Worm (Caenorhabditis elegans) whole organism, young adult: Measurements from ENCODE around the gene C49F5.6.

ENCODE experiments used
- F23B12.7 ChIP-seq: sonication (generic microtip); optimal IDR thresholded peaks from 2 replicates; lab custom pipeline; 2017; ENCODE audit warnings: missing genetic modification characterization, mild to moderate bottlenecking, missing compliant biosample characterization, antibody characterized with exemption, moderate library complexity; ENCODE audit not compliant: insufficient read depth
- ama-1 ChIP-seq, 3 experiments: fragments of 150-350 bp in 1 of 3; sonication (generic microtip) in 2 of 3; optimal IDR thresholded peaks; 2 replicates each; lab custom pipeline; 2014 to 2018; ENCODE audit warnings: missing biosample characterization in 2 of 3, missing genetic modification characterization in 2 of 3, missing genetic modification reagents in 2 of 3
- lin-26 ChIP-seq: fragments of 200-800 bp; sonication (Bioruptor generic); IDR thresholded peaks from 2 replicates; pipeline ENCODE4 v1.3.6; 2022; ENCODE audit warnings: missing genetic modification reagents, missing genetic modification characterization, missing compliant biosample characterization
- rcor-1 ChIP-seq: fragments of 200-800 bp; sonication (Bioruptor generic); IDR thresholded peaks from 2 replicates; pipeline ENCODE4 v1.3.6; 2022; ENCODE audit warnings: missing genetic modification reagents, missing genetic modification characterization, missing compliant biosample characterization
- snpc-4 ChIP-seq, 5 experiments: fragments of 150-350 bp in 1 of 5; sonication (generic microtip) in 4 of 5; optimal IDR thresholded peaks; 2 replicates each; lab custom pipeline; 2014 to 2018; ENCODE audit warnings: missing genetic modification characterization in 5 of 5, missing biosample characterization in 3 of 5, antibody characterized with exemption in 2 of 5, mild to moderate bottlenecking in 2 of 5, missing compliant biosample characterization in 2 of 5, missing genotype in 2 of 5, moderate library complexity in 2 of 5, missing genetic modification reagents in 1 of 5
- tbp1 ChIP-seq: fragments of 200-800 bp; sonication (Bioruptor generic); optimal IDR thresholded peaks from 2 replicates; lab custom pipeline; 2018; ENCODE audit warnings: mild to moderate bottlenecking, missing genetic modification characterization, missing compliant biosample characterization

ce11 chrX:12025070-12025789 is 37.1 kb downstream of the C49F5.6 start, which contains the start of gene B0198.2:
- TF ChIP-seq F23B12.7 (tag; lab: Kevin White, UChicago) (no peak), tbp1 (GFP tag; lab: Kevin White, UChicago) (no peak), lin-26 (no peak), ama-1 (optimal IDR thresholded peaks at IDR 0.05; lab: Kevin White, UChicago) (no peak), ama-1 (GFP tag; optimal IDR thresholded peaks at IDR 0.05; lab: Kevin White, UChicago) (no peak), snpc-4 (GFP tag; optimal IDR thresholded peaks at IDR 0.05; lab: Kevin White, UChicago) (no peak), snpc-4 (tag; optimal IDR thresholded peaks at IDR 0.05; lab: Kevin White, UChicago) (no peak), rcor-1 (no peak)
